Fruit fly (Drosophila melanogaster): ENCODE results near the gene CG32023.

The CG32023 gene

dm6 chr3L:8839563-8840425 lies 35.8 kb upstream of the CG32023 start (continued):
- TF ChIP-seq achi (GFP tag; optimal IDR thresholded peaks at IDR 0.05), result peak; percentile 58
- peak; percentile 40 for TF ChIP-seq vri (GFP tag; optimal IDR thresholded peaks at IDR 0.05)
- TF ChIP-seq net (GFP tag; optimal IDR thresholded peaks at IDR 0.05), result peak; percentile 66
- TF ChIP-seq CG9139 (GFP tag; optimal IDR thresholded peaks at IDR 0.05), result peak; percentile 12
- TF ChIP-seq fd85E (GFP tag; optimal IDR thresholded peaks at IDR 0.05), result no peak
- peak; percentile 25 for TF ChIP-seq Blimp-1 (GFP tag; optimal IDR thresholded peaks at IDR 0.05)
- peak; percentile 60 for TF ChIP-seq CG3032 (tag; optimal IDR thresholded peaks at IDR 0.05)
- peak; percentile 79 for TF ChIP-seq CG32006 (GFP tag; optimal IDR thresholded peaks at IDR 0.05)
- peak; percentile 66 for TF ChIP-seq OdsH (GFP tag; optimal IDR thresholded peaks at IDR 0.05)
- TF ChIP-seq CG8119 (GFP tag; IDR thresholded peaks at IDR 0.05), result 0 out of 3 replicates have a peak, but pooled peaks have one; percentile 23
- peak; percentile 4 for TF ChIP-seq CG7368 (GFP tag; optimal IDR thresholded peaks at IDR 0.05)
- TF ChIP-seq eg (GFP tag; IDR thresholded peaks at IDR 0.05), result no peak
- peak; percentile 61 for TF ChIP-seq dsx (GFP tag; optimal IDR thresholded peaks at IDR 0.05; ENCODE audit: poor library complexity, severe bottlenecking)
- TF ChIP-seq Ets96B (tag; optimal IDR thresholded peaks at IDR 0.05), result peak; percentile 72

- peak in 1 of 2 experiments; percentile 58 for TF ChIP-seq ss (GFP tag; optimal IDR thresholded peaks at IDR 0.05)
- peak; percentile 17; the same call in 1 of the 3 replicates for TF ChIP-seq eg (GFP tag; IDR thresholded peaks at IDR 0.05)
- TF ChIP-seq CG34406 (GFP tag; optimal IDR thresholded peaks at IDR 0.05), result no peak
- TF ChIP-seq dac (GFP tag; optimal IDR thresholded peaks at IDR 0.05), result no peak
- TF ChIP-seq CG4318 (GFP tag; optimal IDR thresholded peaks at IDR 0.05), result no peak
- no peak for TF ChIP-seq OdsH (GFP tag; optimal IDR thresholded peaks at IDR 0.05)
These were observed 35.1 kb upstream of the CG32023 start for dm6 chr3L:8839130-8839529.

- TF ChIP-seq CG4318 (GFP tag; optimal IDR thresholded peaks at IDR 0.05), result no peak
- no peak for TF ChIP-seq dac (GFP tag; optimal IDR thresholded peaks at IDR 0.05)
- TF ChIP-seq Hr4 (GFP tag; optimal IDR thresholded peaks at IDR 0.05), result no peak
- TF ChIP-seq CG6276 (GFP tag; optimal IDR thresholded peaks at IDR 0.05), result no peak
- no peak for TF ChIP-seq CG16779 (tag; optimal IDR thresholded peaks at IDR 0.05)
- TF ChIP-seq Ets21C (GFP tag; optimal IDR thresholded peaks at IDR 0.05), result no peak
- TF ChIP-seq CG6808 (GFP tag; optimal IDR thresholded peaks at IDR 0.05), result no peak
- no peak for TF ChIP-seq topi (GFP tag; optimal IDR thresholded peaks at IDR 0.05)
- TF ChIP-seq acj6 (GFP tag; optimal IDR thresholded peaks at IDR 0.05), result no peak
- TF ChIP-seq Met (GFP tag; optimal IDR thresholded peaks at IDR 0.05), result no peak
- TF ChIP-seq esn (GFP tag; optimal IDR thresholded peaks at IDR 0.05), result no peak
- no peak for TF ChIP-seq Ets96B (tag; optimal IDR thresholded peaks at IDR 0.05)
- no peak for TF ChIP-seq CG6792 (GFP tag; optimal IDR thresholded peaks at IDR 0.05)
These were observed 32.2 kb upstream of the CG32023 start, which contains the start of gene CG32026 for dm6 chr3L:8836162-8836561. TSS of gene CG32026 (plus strand) at chr3L:8836462.

dm6 chr3L:8835441-8835840 lies 31.5 kb upstream of the CG32023 start:
- no peak for TF ChIP-seq CG3919 (GFP tag; optimal IDR thresholded peaks at IDR 0.05)
- no peak for TF ChIP-seq svp (GFP tag)
- TF ChIP-seq Sox15 (GFP tag; optimal IDR thresholded peaks at IDR 0.05), result no peak
- TF ChIP-seq OdsH (GFP tag; optimal IDR thresholded peaks at IDR 0.05), result no peak
- TF ChIP-seq Gug (GFP tag; IDR thresholded peaks at IDR 0.05), result no peak
- TF ChIP-seq net (GFP tag; optimal IDR thresholded peaks at IDR 0.05), result no peak
- no peak for TF ChIP-seq Lpt (GFP tag; optimal IDR thresholded peaks at IDR 0.05)
- TF ChIP-seq CG11294 (GFP tag; IDR thresholded peaks at IDR 0.05), result no peak
